Fruit fly (Drosophila melanogaster) whole organism, prepupa: ENCODE data around the gene CG18265.

ENCODE experiments used
- Blimp-1 ChIP-seq: fragments of 200-800 bp; sonication (Bioruptor generic); optimal IDR thresholded peaks from 3 replicates; lab custom pipeline; 2017; ENCODE audit warnings: missing biosample characterization, missing genetic modification characterization, mild to moderate bottlenecking, moderate library complexity, missing genetic modification reagents
- CG10631 ChIP-seq: fragments of 200-800 bp; sonication (Bioruptor generic); optimal IDR thresholded peaks from 2 replicates; lab custom pipeline; 2016; ENCODE audit warnings: missing biosample characterization, missing genetic modification characterization
- CG10669 ChIP-seq: fragments of 200-800 bp; sonication (Bioruptor generic); optimal IDR thresholded peaks from 3 replicates; lab custom pipeline; 2018; ENCODE audit warnings: missing biosample characterization, mild to moderate bottlenecking, missing genetic modification characterization, moderate library complexity
- CG11294 ChIP-seq: fragments of 200-800 bp; sonication (Bioruptor generic); IDR thresholded peaks from 2 replicates; pipeline ENCODE4 v1.3.6; 2022; ENCODE audit warnings: missing biosample characterization, missing genetic modification characterization
- CG11902 ChIP-seq: fragments of 200-800 bp; sonication (Bioruptor generic); optimal IDR thresholded peaks from 3 replicates; lab custom pipeline; 2016; ENCODE audit warnings: missing biosample characterization, missing genetic modification characterization
- CG15336 ChIP-seq: fragments of 200-800 bp; sonication (Bioruptor generic); IDR thresholded peaks from 2 replicates; pipeline ENCODE4 v1.3.6; 2022; ENCODE audit warnings: missing biosample characterization, missing genetic modification characterization
- CG1621 ChIP-seq: fragments of 200-800 bp; sonication (Bioruptor generic); optimal IDR thresholded peaks from 3 replicates; lab custom pipeline; 2018; ENCODE audit warnings: missing biosample characterization, mild to moderate bottlenecking, missing genetic modification characterization
- CG16779 ChIP-seq: fragments of 200-800 bp; sonication (Bioruptor generic); optimal IDR thresholded peaks from 3 replicates; lab custom pipeline; 2017; ENCODE audit warnings: missing biosample characterization, mild to moderate bottlenecking, missing genetic modification characterization
- CG3032 ChIP-seq: fragments of 200-800 bp; optimal IDR thresholded peaks from 2 replicates; lab custom pipeline; 2019; ENCODE audit warnings: missing biosample characterization, mild to moderate bottlenecking, missing genetic modification characterization, moderate library complexity
- CG31627 ChIP-seq: fragments of 200-800 bp; sonication (Bioruptor generic); optimal IDR thresholded peaks from 3 replicates; lab custom pipeline; 2016; ENCODE audit warnings: missing biosample characterization, missing genetic modification characterization
- CG32006 ChIP-seq: fragments of 200-800 bp; sonication (Bioruptor generic); optimal IDR thresholded peaks from 3 replicates; lab custom pipeline; 2017; ENCODE audit warnings: missing biosample characterization, mild to moderate bottlenecking, missing genetic modification characterization
- CG34406 ChIP-seq: fragments of 200-800 bp; sonication (Bioruptor generic); optimal IDR thresholded peaks from 3 replicates; lab custom pipeline; 2016; ENCODE audit warnings: missing biosample characterization, missing genetic modification characterization
- CG3919 ChIP-seq: fragments of 200-800 bp; sonication (Bioruptor generic); optimal IDR thresholded peaks from 3 replicates; lab custom pipeline; 2016; ENCODE audit warnings: missing biosample characterization, missing genetic modification characterization
- CG6163 ChIP-seq: fragments of 200-800 bp; sonication (Bioruptor generic); IDR thresholded peaks from 3 replicates; pipeline ENCODE4 v1.3.6; 2022; ENCODE audit warnings: missing biosample characterization, missing genetic modification characterization
- CG6276 ChIP-seq: fragments of 200-800 bp; sonication (Bioruptor generic); optimal IDR thresholded peaks from 2 replicates; lab custom pipeline; 2017; ENCODE audit warnings: missing biosample characterization, mild to moderate bottlenecking, missing genetic modification characterization
- CG6792 ChIP-seq: fragments of 200-800 bp; sonication (Bioruptor generic); optimal IDR thresholded peaks from 3 replicates; lab custom pipeline; 2016; ENCODE audit warnings: missing biosample characterization, missing genetic modification characterization
- CG6808 ChIP-seq: fragments of 200-800 bp; sonication (Bioruptor generic); optimal IDR thresholded peaks from 3 replicates; lab custom pipeline; 2017; ENCODE audit warnings: missing biosample characterization, missing genetic modification characterization, mild to moderate bottlenecking, moderate library complexity, missing genetic modification reagents
- CG6854 ChIP-seq: fragments of 200-800 bp; sonication (Bioruptor generic); optimal IDR thresholded peaks from 2 replicates; lab custom pipeline; 2017; ENCODE audit warnings: missing biosample characterization, mild to moderate bottlenecking, missing genetic modification characterization
- CG7368 ChIP-seq: fragments of 200-800 bp; sonication (Bioruptor generic); optimal IDR thresholded peaks from 3 replicates; lab custom pipeline; 2016; ENCODE audit warnings: missing biosample characterization, missing genetic modification characterization
- CG8632 ChIP-seq: fragments of 200-800 bp; sonication (Bioruptor generic); optimal IDR thresholded peaks from 3 replicates; lab custom pipeline; 2016; ENCODE audit warnings: missing biosample characterization, missing genetic modification characterization
- CG9139 ChIP-seq: fragments of 200-800 bp; sonication (Bioruptor generic); optimal IDR thresholded peaks from 3 replicates; lab custom pipeline; 2017; ENCODE audit warnings: missing biosample characterization, mild to moderate bottlenecking, missing genetic modification characterization
- Eip75B ChIP-seq: fragments of 200-800 bp; sonication (Bioruptor generic); optimal IDR thresholded peaks from 3 replicates; lab custom pipeline; 2016; ENCODE audit warnings: missing biosample characterization, missing genetic modification characterization
- Eip78C ChIP-seq: fragments of 200-800 bp; sonication (Bioruptor generic); peaks from one replicate; lab custom pipeline; 2016; ENCODE audit warnings: missing biosample characterization, missing genetic modification characterization
- Eip93F ChIP-seq: fragments of 200-800 bp; sonication (Bioruptor generic); optimal IDR thresholded peaks from 2 replicates; lab custom pipeline; 2016; ENCODE audit warnings: missing biosample characterization, mild to moderate bottlenecking, missing genetic modification characterization
- Ets21C ChIP-seq: fragments of 200-800 bp; sonication (Bioruptor generic); optimal IDR thresholded peaks from 3 replicates; lab custom pipeline; 2016; ENCODE audit warnings: missing biosample characterization, missing genetic modification characterization
- Ets96B ChIP-seq: fragments of 200-800 bp; optimal IDR thresholded peaks from 2 replicates; lab custom pipeline; 2019; ENCODE audit warnings: missing biosample characterization, mild to moderate bottlenecking, missing genetic modification characterization, moderate library complexity
- Gug ChIP-seq: fragments of 200-800 bp; sonication (Bioruptor generic); IDR thresholded peaks from 2 replicates; pipeline ENCODE4 v1.3.6; 2022; ENCODE audit warnings: missing biosample characterization, missing genetic modification characterization
- Hr38 ChIP-seq: sonication (Bioruptor generic); optimal IDR thresholded peaks from 2 replicates; lab custom pipeline; 2016; ENCODE audit warnings: missing biosample characterization, missing genetic modification characterization
- Hr39 ChIP-seq: fragments of 200-800 bp; sonication (Bioruptor generic); optimal IDR thresholded peaks from 2 replicates; lab custom pipeline; 2016; ENCODE audit warnings: missing biosample characterization, missing genetic modification characterization
- Hr4 ChIP-seq: fragments of 200-800 bp; sonication (Bioruptor generic); optimal IDR thresholded peaks from 3 replicates; lab custom pipeline; 2016; ENCODE audit warnings: missing biosample characterization, missing genetic modification characterization
- Lpt ChIP-seq: fragments of 200-800 bp; sonication (Bioruptor generic); optimal IDR thresholded peaks from 3 replicates; lab custom pipeline; 2016; ENCODE audit warnings: missing biosample characterization, missing genetic modification characterization
- Met ChIP-seq: fragments of 200-800 bp; sonication (Bioruptor generic); optimal IDR thresholded peaks from 3 replicates; lab custom pipeline; 2016; ENCODE audit warnings: missing biosample characterization, missing genetic modification characterization
- OdsH ChIP-seq: fragments of 200-800 bp; sonication (Bioruptor generic); optimal IDR thresholded peaks from 3 replicates; lab custom pipeline; 2016; ENCODE audit warnings: missing biosample characterization, missing genetic modification characterization
- Sox102F ChIP-seq: fragments of 200-800 bp; sonication (Bioruptor generic); optimal IDR thresholded peaks from 2 replicates; lab custom pipeline; 2016; ENCODE audit warnings: missing biosample characterization, mild to moderate bottlenecking, missing genetic modification characterization
- Sox14 ChIP-seq: fragments of 200-800 bp; sonication (Bioruptor generic); optimal IDR thresholded peaks from 3 replicates; lab custom pipeline; 2016; ENCODE audit warnings: missing biosample characterization, missing genetic modification characterization
- Sox15 ChIP-seq: fragments of 200-800 bp; sonication (Bioruptor generic); optimal IDR thresholded peaks from 3 replicates; lab custom pipeline; 2016; ENCODE audit warnings: missing biosample characterization, missing genetic modification characterization
- achi ChIP-seq: fragments of 200-800 bp; sonication (Bioruptor generic); optimal IDR thresholded peaks from 3 replicates; lab custom pipeline; 2016; ENCODE audit warnings: missing biosample characterization, missing genetic modification characterization
- dac ChIP-seq: fragments of 200-800 bp; sonication (Bioruptor generic); optimal IDR thresholded peaks from 2 replicates; lab custom pipeline; 2017; ENCODE audit warnings: missing biosample characterization, mild to moderate bottlenecking, missing genetic modification characterization
- dsx ChIP-seq: fragments of 200-800 bp; optimal IDR thresholded peaks from 3 replicates; lab custom pipeline; 2019; ENCODE audit warnings: missing biosample characterization, mild to moderate bottlenecking, missing genetic modification characterization, moderate library complexity; ENCODE audit not compliant: poor library complexity, severe bottlenecking
- eg ChIP-seq: fragments of 200-800 bp; sonication (Bioruptor generic); IDR thresholded peaks from 3 replicates; pipeline ENCODE4 v1.3.6; 2022; ENCODE audit warnings: missing biosample characterization, missing genetic modification characterization
- esn ChIP-seq: fragments of 200-800 bp; sonication (Bioruptor generic); optimal IDR thresholded peaks from 2 replicates; lab custom pipeline; 2016; ENCODE audit warnings: missing biosample characterization, mild to moderate bottlenecking, missing genetic modification characterization, moderate library complexity
- fd59A ChIP-seq: fragments of 200-800 bp; sonication (Bioruptor generic); optimal IDR thresholded peaks from 2 replicates; lab custom pipeline; 2017; ENCODE audit warnings: missing biosample characterization, mild to moderate bottlenecking, missing genetic modification characterization, missing genetic modification reagents
- fkh ChIP-seq: fragments of 200-800 bp; sonication (Bioruptor generic); optimal IDR thresholded peaks from 3 replicates; lab custom pipeline; 2017; ENCODE audit warnings: missing biosample characterization, mild to moderate bottlenecking, missing genetic modification characterization, moderate library complexity
- lz ChIP-seq: fragments of 200-800 bp; sonication (Bioruptor generic); optimal IDR thresholded peaks from 3 replicates; lab custom pipeline; 2016; ENCODE audit warnings: missing biosample characterization, missing genetic modification characterization
- net ChIP-seq: fragments of 200-800 bp; sonication (Bioruptor generic); optimal IDR thresholded peaks from 3 replicates; lab custom pipeline; 2016; ENCODE audit warnings: missing biosample characterization, missing genetic modification characterization
- pdm3 ChIP-seq: fragments of 200-800 bp; sonication (Bioruptor generic); optimal IDR thresholded peaks from 3 replicates; lab custom pipeline; 2016; ENCODE audit warnings: missing biosample characterization, missing genetic modification characterization
- svp ChIP-seq: fragments of 200-800 bp; sonication (Bioruptor generic); peaks from one replicate; lab custom pipeline; 2016; ENCODE audit warnings: missing biosample characterization, missing genetic modification characterization
- vri ChIP-seq: fragments of 200-800 bp; sonication (Bioruptor generic); optimal IDR thresholded peaks from 3 replicates; lab custom pipeline; 2016; ENCODE audit warnings: missing biosample characterization, mild to moderate bottlenecking, missing genetic modification characterization

Gene CG18265

DNA sequence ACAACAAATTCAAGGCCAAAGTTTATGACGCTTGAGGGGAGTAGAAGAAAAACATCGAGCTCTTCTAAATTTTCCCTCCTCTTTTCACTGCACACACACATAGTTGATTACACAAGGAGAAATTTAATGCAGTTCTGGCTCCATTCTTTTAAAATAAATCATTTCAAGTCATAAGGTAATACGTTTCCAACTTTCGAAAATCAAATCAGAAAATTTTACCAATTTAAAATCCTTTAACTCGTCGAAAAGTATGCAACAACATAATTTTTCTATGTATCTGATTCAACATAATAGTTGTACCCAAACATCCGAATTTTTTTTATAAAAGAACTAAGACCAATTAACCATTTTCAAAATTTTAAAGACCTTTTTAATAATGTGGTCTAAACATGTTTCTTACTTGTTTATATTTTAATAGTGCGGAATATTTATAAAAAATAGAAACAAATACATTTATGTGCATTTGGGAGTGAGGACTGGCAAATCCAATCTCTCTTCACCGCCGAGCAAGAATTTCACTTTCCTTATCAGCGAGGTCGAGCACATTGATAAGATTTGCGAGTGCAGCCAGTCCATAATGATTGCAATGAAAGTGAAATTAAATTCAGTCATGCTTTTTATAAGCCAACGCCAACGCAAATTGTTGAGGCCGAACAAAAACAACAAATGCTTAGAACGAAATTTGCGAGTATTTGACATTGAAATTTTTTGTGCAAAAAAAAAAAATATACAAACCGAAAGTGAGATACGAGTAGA, 67.0 kb downstream of the CG18265 start (continued):
- TF ChIP-seq CG16779 (tag; lab: Kevin White, UChicago) (no peak), CG8632 (GFP tag; lab: Kevin White, UChicago) (peak; percentile 56), dsx (GFP tag; lab: Kevin White, UChicago) (peak; percentile 22), CG34406 (GFP tag; lab: Kevin White, UChicago) (peak; percentile 57)

DNA sequence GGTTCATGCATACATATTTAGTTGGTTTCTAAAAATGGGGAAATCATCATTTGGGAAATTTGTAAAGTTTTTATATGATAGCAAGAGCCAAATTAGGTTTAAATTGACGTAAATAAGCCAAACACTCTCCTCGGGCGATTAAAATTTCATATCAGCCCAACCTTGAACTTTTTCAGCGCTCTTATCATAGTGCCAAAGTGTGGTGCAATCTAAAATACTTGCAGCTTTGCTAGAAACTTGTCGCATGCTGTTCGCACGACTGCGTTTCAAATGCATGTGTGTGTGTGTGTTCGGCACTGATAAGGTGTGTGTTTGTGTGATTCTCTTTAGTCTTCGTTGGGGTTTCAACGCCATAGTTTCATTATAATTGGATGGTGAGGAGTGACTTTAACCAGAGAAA, 67.6 kb downstream of the CG18265 start:
- TF ChIP-seq Lpt (no peak), CG34406 (GFP tag; lab: Kevin White, UChicago) (no peak), Eip78C (GFP tag; lab: Kevin White, UChicago) (peak; percentile 68), esn (no peak), CG15336 (no peak), CG3032 (tag; lab: Kevin White, UChicago) (no peak), eg (no peak), CG7368 (no peak), CG16779 (tag; lab: Kevin White, UChicago) (no peak), Sox102F (no peak), fkh (GFP tag; lab: Kevin White, UChicago) (no peak), Blimp-1 (GFP tag; lab: Kevin White, UChicago) (no peak), Hr38 (GFP tag; lab: Kevin White, UChicago) (no peak), OdsH (GFP tag; lab: Kevin White, UChicago) (no peak), dsx (GFP tag; lab: Kevin White, UChicago) (no peak), CG32006 (GFP tag; lab: Kevin White, UChicago) (peak; percentile 58), Ets21C (GFP tag; lab: Kevin White, UChicago) (no peak), CG1621 (tag; lab: Kevin White, UChicago) (no peak), CG11902 (GFP tag; lab: Kevin White, UChicago) (no peak), Sox15 (no peak), net (GFP tag; lab: Kevin White, UChicago) (no peak), fd59A (no peak), Hr39 (GFP tag; lab: Kevin White, UChicago) (peak; percentile 24), CG6792 (no peak), CG8632 (GFP tag; lab: Kevin White, UChicago) (no peak), lz (GFP tag; lab: Kevin White, UChicago) (peak; percentile 16), CG9139 (GFP tag; lab: Kevin White, UChicago) (no peak), Eip75B (GFP tag; lab: Kevin White, UChicago) (no peak), Ets96B (tag; lab: Kevin White, UChicago) (peak; percentile 11), CG6854 (GFP tag; lab: Kevin White, UChicago) (no peak), Sox14 (GFP tag; lab: Kevin White, UChicago) (peak; percentile 2), Hr4 (GFP tag; lab: Kevin White, UChicago) (peak; percentile 27), CG6276 (no peak), Gug (GFP tag; lab: Robert Waterston, UW) (0 out of 2 replicates have a peak, but pooled peaks have one; percentile 15), CG31627 (peak; percentile 11), Met (no peak), CG6163 (0 out of 3 replicates have a peak, but pooled peaks have one; percentile 13), CG11294 (GFP tag; lab: Robert Waterston, UW) (no peak), achi (no peak), CG10631 (GFP tag; lab: Kevin White, UChicago) (no peak), Eip93F (GFP tag; lab: Kevin White, UChicago) (no peak), CG10669 (GFP tag; lab: Kevin White, UChicago) (no peak), pdm3 (peak; percentile 13), CG3919 (GFP tag; lab: Kevin White, UChicago) (no peak), dac (GFP tag; lab: Kevin White, UChicago) (no peak), vri (peak; percentile 31), CG6808 (GFP tag; lab: Kevin White, UChicago) (no peak), svp (peak; percentile 50)
